Worm (Caenorhabditis elegans) whole organism, late embryonic: ENCODE measurements around the gene atp-2.

Source experiments
- F13H6.1 ChIP-seq: sonication (generic microtip); optimal IDR thresholded peaks from 2 replicates; lab custom pipeline; 2016; ENCODE audit warnings: missing genetic modification characterization, missing compliant biosample characterization
- ceh-14 ChIP-seq: sonication (generic microtip); optimal IDR thresholded peaks from 2 replicates; lab custom pipeline; 2016; ENCODE audit warnings: missing genotype, missing genetic modification characterization, missing compliant biosample characterization
- ceh-45 ChIP-seq: fragments of 200-800 bp; sonication (Bioruptor generic); IDR thresholded peaks from 2 replicates; pipeline ENCODE4 v1.3.6; 2022; ENCODE audit warnings: missing genetic modification reagents, missing genetic modification characterization, missing compliant biosample characterization
- elt-4 ChIP-seq: sonication (generic microtip); optimal IDR thresholded peaks from 2 replicates; lab custom pipeline; 2016; ENCODE audit warnings: missing genetic modification characterization, missing compliant biosample characterization
- fkh-10 ChIP-seq: fragments of 150-350 bp; optimal IDR thresholded peaks from 2 replicates; lab custom pipeline; 2014; ENCODE audit warnings: missing biosample characterization, missing genetic modification reagents, missing genetic modification characterization
- hlh-13 ChIP-seq: fragments of 200-800 bp; sonication (Bioruptor generic); optimal IDR thresholded peaks from 2 replicates; lab custom pipeline; 2018; ENCODE audit warnings: mild to moderate bottlenecking, missing genetic modification characterization, missing compliant biosample characterization
- pha-2 ChIP-seq: sonication (generic microtip); optimal IDR thresholded peaks from 2 replicates; lab custom pipeline; 2017; ENCODE audit warnings: mild to moderate bottlenecking, missing genetic modification characterization, missing compliant biosample characterization
- pha-4 ChIP-seq: fragments of 150-350 bp; optimal IDR thresholded peaks from 2 replicates; lab custom pipeline; 2018; ENCODE audit warnings: missing biosample characterization, missing genetic modification reagents, missing genetic modification characterization
- ref-2 ChIP-seq: sonication (generic microtip); optimal IDR thresholded peaks from 2 replicates; lab custom pipeline; 2016; ENCODE audit warnings: missing genetic modification characterization, missing compliant biosample characterization
- tbx-2 ChIP-seq: sonication (generic microtip); optimal IDR thresholded peaks from 2 replicates; lab custom pipeline; 2016; ENCODE audit warnings: missing genetic modification characterization, missing compliant biosample characterization
- ztf-16 ChIP-seq: sonication (generic microtip); optimal IDR thresholded peaks from 2 replicates; lab custom pipeline; 2017; ENCODE audit warnings: missing genetic modification characterization, missing compliant biosample characterization

DNA sequence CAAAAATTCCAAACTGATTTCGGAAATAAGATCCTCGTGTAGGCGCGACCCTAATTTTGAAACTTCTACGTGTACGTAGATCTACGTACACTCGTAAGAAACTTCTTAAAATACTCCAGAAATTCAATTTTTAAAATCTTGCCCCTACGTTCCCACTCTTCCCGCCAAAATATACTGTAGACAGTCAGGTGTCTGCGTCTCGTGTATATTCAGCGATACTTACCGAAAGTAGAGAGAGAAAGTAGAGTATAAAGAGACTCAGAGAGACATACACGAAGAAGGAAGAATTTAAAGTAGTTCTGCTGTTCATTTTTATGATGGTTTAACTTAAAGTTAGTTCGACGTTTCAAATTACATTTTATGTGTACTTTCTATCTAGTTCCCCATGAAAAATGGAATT, 35.0 kb upstream of the atp-2 start:
- no peak for TF ChIP-seq ceh-14 (tag; lab: Kevin White, UChicago)
- TF ChIP-seq elt-4 (tag; lab: Kevin White, UChicago) = no peak
- TF ChIP-seq ceh-45 (GFP tag; lab: Robert Waterston, UW) = no peak
- TF ChIP-seq pha-2 (tag; lab: Kevin White, UChicago) = no peak
- TF ChIP-seq hlh-13 (GFP tag; lab: Kevin White, UChicago) = no peak
- no peak for TF ChIP-seq ref-2
- TF ChIP-seq tbx-2 (tag; lab: Kevin White, UChicago) = no peak
- TF ChIP-seq ztf-16 (tag; lab: Kevin White, UChicago) = no peak
- TF ChIP-seq pha-4 (tag; lab: Kevin White, UChicago) = no peak
- TF ChIP-seq F13H6.1 = no peak
- TF ChIP-seq fkh-10 (GFP tag; lab: Kevin White, UChicago) = no peak
